Fruit fly (Drosophila melanogaster): Measurements from ENCODE around the gene Larp4B.

Larp4B gene

dm6 chr3L:3279930-3280329 is 55.3 kb downstream of the Larp4B start, which contains the start of gene CG12017:
Gene CG12017 (plus strand): TSS chr3L:3280239.
- TF ChIP-seq Dfd (GFP tag; optimal IDR thresholded peaks at IDR 0.05): no peak
- TF ChIP-seq Sp1 (GFP tag; optimal IDR thresholded peaks at IDR 0.05): no peak
- TF ChIP-seq HLH106 (tag; optimal IDR thresholded peaks at IDR 0.05): no peak
- no peak for TF ChIP-seq dl (GFP tag; optimal IDR thresholded peaks at IDR 0.05; ENCODE audit: insufficient read depth in 1 of 2, partially characterized antibody in 2 of 2)
- no peak for TF ChIP-seq Jra (GFP tag; optimal IDR thresholded peaks at IDR 0.05)
- TF ChIP-seq Hr78 (GFP tag; optimal IDR thresholded peaks at IDR 0.05): no peak
- TF ChIP-seq dsf (GFP tag; optimal IDR thresholded peaks at IDR 0.05; ENCODE audit: borderline replicate concordance): no peak
- TF ChIP-seq dmrt93B (GFP tag; optimal IDR thresholded peaks at IDR 0.05): no peak
- TF ChIP-seq lola (GFP tag; optimal IDR thresholded peaks at IDR 0.05): no peak
- TF ChIP-seq woc (GFP tag; optimal IDR thresholded peaks at IDR 0.05): no peak
- no peak for TF ChIP-seq fru (GFP tag; optimal IDR thresholded peaks at IDR 0.05)

dm6 chr3L:3283264-3283663 is 58.6 kb downstream of the Larp4B start:
- TF ChIP-seq Sp1 (GFP tag; optimal IDR thresholded peaks at IDR 0.05) (no peak), dl (GFP tag; optimal IDR thresholded peaks at IDR 0.05; ENCODE audit: insufficient read depth in 1 of 2, partially characterized antibody in 2 of 2) (no peak), Dif (GFP tag; optimal IDR thresholded peaks at IDR 0.05; ENCODE audit: partially characterized antibody) (no peak), brk (GFP tag; optimal IDR thresholded peaks at IDR 0.05) (no peak), dmrt93B (GFP tag; optimal IDR thresholded peaks at IDR 0.05) (no peak), GATAd (GFP tag; optimal IDR thresholded peaks at IDR 0.05) (no peak), CG9705 (GFP tag; optimal IDR thresholded peaks at IDR 0.05) (no peak), usp (GFP tag; optimal IDR thresholded peaks at IDR 0.05) (no peak), jim (GFP tag; optimal IDR thresholded peaks at IDR 0.05) (no peak), Hr78 (GFP tag; optimal IDR thresholded peaks at IDR 0.05) (no peak), psq (GFP tag; optimal IDR thresholded peaks at IDR 0.05) (no peak), h (GFP tag; optimal IDR thresholded peaks at IDR 0.05) (no peak)

- TF ChIP-seq CG9705 (GFP tag; optimal IDR thresholded peaks at IDR 0.05) (no peak), h (GFP tag; optimal IDR thresholded peaks at IDR 0.05) (no peak)
These were observed 60.3 kb downstream of the Larp4B start for dm6 chr3L:3284900-3285299.
